Worm (Caenorhabditis elegans) whole organism, L4 larva: Measurements from ENCODE around the gene F21D5.9.

Experiments
- F49E8.2 ChIP-seq: sonication (generic microtip); optimal IDR thresholded peaks from 2 replicates; lab custom pipeline; 2016; ENCODE audit warnings: missing compliant biosample characterization, mild to moderate bottlenecking, missing genetic modification characterization, borderline replicate concordance
- R02D3.7 ChIP-seq: fragments of 150-350 bp; sonication (generic microtip); optimal IDR thresholded peaks from 3 replicates; lab custom pipeline; 2014; ENCODE audit warnings: missing biosample characterization, missing genetic modification characterization
- T20F7.1 ChIP-seq: fragments of 200-800 bp; sonication (Bioruptor generic); optimal IDR thresholded peaks from 2 replicates; lab custom pipeline; 2018; ENCODE audit warnings: mild to moderate bottlenecking, missing genetic modification characterization, missing compliant biosample characterization
- aha-1 ChIP-seq: fragments of 150-350 bp; peaks from one replicate; lab custom pipeline; 2014; ENCODE audit warnings: missing biosample characterization, missing genetic modification characterization
- aly-2 ChIP-seq: sonication (generic microtip); optimal IDR thresholded peaks from 2 replicates; lab custom pipeline; 2018; ENCODE audit warnings: missing biosample characterization, missing genetic modification characterization
- arid-1 ChIP-seq: fragments of 200-800 bp; sonication (Bioruptor generic); conservative IDR thresholded peaks from 2 replicates; pipeline ENCODE4 v1.3.6; 2022; ENCODE audit warnings: missing genetic modification reagents, missing genetic modification characterization, missing compliant biosample characterization
- ceh-28 ChIP-seq: fragments of 150-350 bp; optimal IDR thresholded peaks from 2 replicates; lab custom pipeline; 2014; ENCODE audit warnings: missing biosample characterization, missing genetic modification reagents, missing genetic modification characterization
- cey-2 ChIP-seq: sonication (generic microtip); optimal IDR thresholded peaks from 3 replicates; lab custom pipeline; 2017; ENCODE audit warnings: missing genetic modification characterization, mild to moderate bottlenecking, missing compliant biosample characterization, antibody characterized with exemption, borderline replicate concordance; ENCODE audit not compliant: insufficient read depth
- daf-12 ChIP-seq: fragments of 150-350 bp; optimal IDR thresholded peaks from 2 replicates; lab custom pipeline; 2014; ENCODE audit warnings: missing biosample characterization, missing genetic modification reagents, missing genetic modification characterization
- daf-16 ChIP-seq, 3 experiments: sonication (generic microtip); optimal IDR thresholded peaks; 2 replicates each; lab custom pipeline; 2016 to 2017; ENCODE audit warnings: missing genetic modification characterization in 3 of 3, missing genetic modification reagents in 3 of 3, mild to moderate bottlenecking in 2 of 3, missing compliant biosample characterization in 2 of 3, missing biosample characterization in 1 of 3, moderate library complexity in 1 of 3
- daf-8 ChIP-seq: fragments of 200-800 bp; sonication (Bioruptor generic); IDR thresholded peaks from 2 replicates; pipeline ENCODE4 v1.3.6; 2022; ENCODE audit warnings: missing genetic modification characterization, missing compliant biosample characterization
- dmd-6 ChIP-seq: fragments of 200-800 bp; sonication (Bioruptor generic); IDR thresholded peaks from 2 replicates; pipeline ENCODE4 v1.3.6; 2022; ENCODE audit warnings: missing genetic modification reagents, missing genetic modification characterization, missing compliant biosample characterization
- dmd-9 ChIP-seq: fragments of 200-800 bp; sonication (Bioruptor generic); IDR thresholded peaks from 2 replicates; pipeline ENCODE4 v1.3.6; 2022; ENCODE audit warnings: missing genetic modification reagents, missing genetic modification characterization, missing compliant biosample characterization
- duxl-1 ChIP-seq: sonication (generic microtip); optimal IDR thresholded peaks from 2 replicates; lab custom pipeline; 2016; ENCODE audit warnings: mild to moderate bottlenecking, missing genetic modification characterization, moderate library complexity, missing compliant biosample characterization; ENCODE audit not compliant: poor library complexity
- dve-1 ChIP-seq: sonication (generic microtip); optimal IDR thresholded peaks from 2 replicates; lab custom pipeline; 2017; ENCODE audit warnings: antibody characterized with exemption, mild to moderate bottlenecking, missing genetic modification characterization, missing compliant biosample characterization; ENCODE audit not compliant: insufficient read depth
- hif-1 ChIP-seq, 2 experiments: sonication (generic microtip); optimal IDR thresholded peaks; 2 replicates each; lab custom pipeline; 2016 to 2017; ENCODE audit warnings: missing compliant biosample characterization in 2 of 2, missing genetic modification characterization in 2 of 2, missing genetic modification reagents in 2 of 2, missing genotype in 2 of 2, mild to moderate bottlenecking in 1 of 2
- hlh-11 ChIP-seq: fragments of 200-800 bp; sonication (Bioruptor generic); optimal IDR thresholded peaks from 2 replicates; lab custom pipeline; 2018; ENCODE audit warnings: mild to moderate bottlenecking, missing genetic modification characterization, missing compliant biosample characterization
- hlh-30 ChIP-seq: sonication (generic microtip); optimal IDR thresholded peaks from 2 replicates; lab custom pipeline; 2017; ENCODE audit warnings: antibody characterized with exemption, mild to moderate bottlenecking, missing genetic modification characterization, missing compliant biosample characterization; ENCODE audit not compliant: insufficient read depth
- lin-15B ChIP-seq: fragments of 150-350 bp; sonication (generic microtip); optimal IDR thresholded peaks from 3 replicates; lab custom pipeline; 2014; ENCODE audit warnings: missing biosample characterization, missing genetic modification characterization
- lin-39 ChIP-seq: fragments of 150-350 bp; optimal IDR thresholded peaks from 2 replicates; lab custom pipeline; 2014; ENCODE audit warnings: missing biosample characterization, missing genetic modification reagents, missing genetic modification characterization
- lir-3 ChIP-seq: sonication (generic microtip); optimal IDR thresholded peaks from 2 replicates; lab custom pipeline; 2016; ENCODE audit warnings: mild to moderate bottlenecking, missing genetic modification characterization, missing compliant biosample characterization
- mdl-1 ChIP-seq, 2 experiments: fragments of 150-350 bp in 1 of 2; sonication (generic microtip) in 1 of 2; optimal IDR thresholded peaks; 2 replicates each; lab custom pipeline; 2014 to 2017; ENCODE audit warnings: missing biosample characterization in 2 of 2, missing genetic modification characterization in 2 of 2
- mxl-2 ChIP-seq: fragments of 200-800 bp; sonication (Bioruptor generic); conservative IDR thresholded peaks from 2 replicates; pipeline ENCODE4 v1.3.6; 2022; ENCODE audit warnings: missing genetic modification reagents, missing genetic modification characterization, missing compliant biosample characterization
- nhr-102 ChIP-seq: sonication (generic microtip); optimal IDR thresholded peaks from 2 replicates; lab custom pipeline; 2016; ENCODE audit warnings: mild to moderate bottlenecking, missing genetic modification characterization, moderate library complexity, missing compliant biosample characterization
- nhr-25 ChIP-seq: sonication (generic microtip); optimal IDR thresholded peaks from 2 replicates; lab custom pipeline; 2017; ENCODE audit warnings: missing genetic modification characterization, mild to moderate bottlenecking, missing compliant biosample characterization, antibody characterized with exemption, moderate library complexity, borderline replicate concordance; ENCODE audit not compliant: insufficient read depth
- nhr-28 ChIP-seq: fragments of 150-350 bp; optimal IDR thresholded peaks from 2 replicates; lab custom pipeline; 2014; ENCODE audit warnings: missing biosample characterization, missing genetic modification characterization
- nhr-76 ChIP-seq: fragments of 150-350 bp; optimal IDR thresholded peaks from 2 replicates; lab custom pipeline; 2014; ENCODE audit warnings: missing biosample characterization, missing genetic modification characterization
- php-3 ChIP-seq: fragments of 200-800 bp; sonication (Bioruptor generic); IDR thresholded peaks from 2 replicates; pipeline ENCODE4 v1.3.6; 2022; ENCODE audit warnings: missing genetic modification reagents, missing genetic modification characterization, missing compliant biosample characterization
- pqm-1 ChIP-seq: sonication (generic microtip); optimal IDR thresholded peaks from 2 replicates; lab custom pipeline; 2017; ENCODE audit warnings: missing biosample characterization, missing genetic modification characterization
- saeg-2 ChIP-seq: fragments of 200-800 bp; sonication (Bioruptor generic); IDR thresholded peaks from 2 replicates; pipeline ENCODE4 v1.3.6; 2022; ENCODE audit warnings: missing genetic modification reagents, missing genetic modification characterization, missing compliant biosample characterization
- snpc-1.2 ChIP-seq: fragments of 200-800 bp; sonication (Bioruptor generic); IDR thresholded peaks from 2 replicates; pipeline ENCODE4 v1.3.6; 2022; ENCODE audit warnings: missing genetic modification reagents, missing genetic modification characterization, missing compliant biosample characterization
- snpc-4 ChIP-seq: fragments of 150-350 bp; optimal IDR thresholded peaks from 2 replicates; lab custom pipeline; 2014; ENCODE audit warnings: missing biosample characterization, missing genetic modification characterization
- tra-1 ChIP-seq: fragments of 200-800 bp; sonication (Bioruptor generic); IDR thresholded peaks from 2 replicates; pipeline ENCODE4 v1.3.6; 2022; ENCODE audit warnings: missing genetic modification reagents, missing genetic modification characterization, missing compliant biosample characterization
- unc-39 ChIP-seq: sonication (generic microtip); optimal IDR thresholded peaks from 2 replicates; lab custom pipeline; 2017; ENCODE audit warnings: missing biosample characterization, missing genetic modification characterization
- vab-7 ChIP-seq: fragments of 200-800 bp; sonication (Bioruptor generic); IDR thresholded peaks from 2 replicates; pipeline ENCODE4 v1.3.6; 2022; ENCODE audit warnings: missing genetic modification reagents, missing genetic modification characterization, missing compliant biosample characterization
- zfp-2 ChIP-seq: sonication (generic microtip); optimal IDR thresholded peaks from 2 replicates; lab custom pipeline; 2016; ENCODE audit warnings: mild to moderate bottlenecking, missing genetic modification characterization, missing compliant biosample characterization
- zip-2 ChIP-seq: fragments of 150-350 bp; optimal IDR thresholded peaks from 2 replicates; lab custom pipeline; 2014; ENCODE audit warnings: missing biosample characterization, missing genetic modification characterization
- ztf-7 ChIP-seq: fragments of 150-350 bp; optimal IDR thresholded peaks from 2 replicates; lab custom pipeline; 2014; ENCODE audit warnings: missing biosample characterization, missing genetic modification characterization

Gene F21D5.9

DNA sequence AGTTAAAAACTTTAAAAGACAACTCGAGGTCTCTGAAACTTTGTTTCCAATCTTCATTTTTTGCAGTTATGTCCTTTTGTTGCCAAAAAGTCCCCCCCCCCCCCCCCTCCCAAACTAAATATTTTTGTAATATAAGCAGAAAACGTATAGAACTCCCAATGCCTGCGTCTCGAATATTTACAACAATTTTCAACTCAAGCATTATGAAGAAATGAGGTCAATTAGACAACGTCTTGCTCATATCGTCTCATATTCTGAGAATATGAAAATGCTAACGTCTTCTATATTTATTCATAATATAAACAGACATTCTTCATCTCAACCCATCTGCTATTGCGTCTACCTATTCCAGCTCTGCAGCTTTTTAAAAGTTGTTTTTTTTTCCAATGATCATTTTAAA lies 5.7 kb upstream of the F21D5.9 start, which contains the start of gene H23L24.1:
Gene H23L24.1, plus strand, starts transcription at position 301 of the 400 bp plus-strand sequence.
- no peak for TF ChIP-seq mxl-2 (GFP tag; lab: Robert Waterston, UW)
- TF ChIP-seq lin-15B (tag; lab: Kevin White, UChicago): no peak
- TF ChIP-seq duxl-1: no peak

DNA sequence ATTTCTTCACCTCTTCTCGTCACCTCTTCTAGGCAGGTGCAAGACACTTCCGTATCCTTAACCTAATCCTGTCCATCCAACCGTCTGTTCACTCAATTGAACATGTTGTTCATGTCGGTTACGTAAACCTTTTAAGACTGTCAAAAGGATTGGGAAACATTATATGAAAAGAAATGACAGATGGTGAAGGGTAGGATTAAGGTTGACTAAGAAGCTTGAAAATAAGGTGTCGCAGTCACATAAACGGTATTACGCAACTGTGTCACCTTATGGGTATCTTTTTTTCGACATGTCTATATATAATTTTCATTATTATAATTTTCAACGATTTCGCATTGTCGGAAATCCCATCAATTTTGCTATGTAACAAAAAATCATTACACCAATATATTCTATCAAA lies 1.0 kb upstream of the F21D5.9 start:
- no peak for TF ChIP-seq snpc-4 (tag; lab: Kevin White, UChicago)
- no peak for TF ChIP-seq mdl-1 (tag; optimal IDR thresholded peaks at IDR 0.05; lab: Kevin White, UChicago)
- no peak for TF ChIP-seq lin-39 (tag; lab: Kevin White, UChicago)
- TF ChIP-seq saeg-2 (GFP tag; lab: Robert Waterston, UW): no peak

DNA sequence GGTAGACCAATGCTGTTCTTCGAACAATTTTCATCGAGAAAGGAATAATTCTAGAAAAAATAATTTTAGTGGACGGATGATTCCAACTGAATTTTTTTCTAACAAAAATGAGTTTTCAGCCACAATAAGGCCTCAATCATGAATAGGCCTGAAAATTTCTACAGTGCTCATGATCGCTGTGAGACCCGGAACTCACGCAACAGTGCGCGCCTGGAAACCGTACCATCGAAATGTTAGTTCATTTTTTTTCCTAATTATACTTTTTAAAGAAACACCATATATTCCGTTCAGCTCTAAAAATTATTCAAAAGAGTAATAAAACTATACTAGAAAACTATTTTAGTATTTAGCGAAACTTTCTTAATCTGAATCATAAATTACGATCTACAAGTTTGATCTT lies 1.1 kb downstream of the F21D5.9 start:
- TF ChIP-seq dmd-9 (GFP tag; lab: Robert Waterston, UW): no peak
- no peak for TF ChIP-seq snpc-1.2 (GFP tag; lab: Robert Waterston, UW)
- TF ChIP-seq cey-2: no peak
- no peak for TF ChIP-seq ztf-7

DNA sequence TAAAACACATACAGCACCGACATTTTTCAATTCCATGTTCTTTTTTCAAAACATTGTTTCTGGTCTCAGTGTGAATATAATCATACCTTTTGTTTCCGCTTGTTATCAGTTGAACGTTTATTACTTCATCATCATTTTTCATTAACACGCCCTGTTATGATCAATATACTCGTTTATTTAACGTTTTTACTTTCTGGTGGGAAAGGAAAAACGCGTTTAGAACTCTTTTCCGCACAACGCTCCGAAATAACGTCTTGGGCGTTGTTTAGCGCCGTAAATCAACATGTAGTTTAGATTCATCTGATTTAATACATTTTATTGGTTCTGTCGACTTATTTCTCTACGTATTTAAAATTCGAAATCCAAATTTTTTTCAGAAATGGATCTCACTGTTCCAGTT lies 1.5 kb downstream of the F21D5.9 start, which contains the start of gene pgm-3:
Gene pgm-3, plus strand, starts transcription at position 378 of the 400 bp plus-strand sequence.
- TF ChIP-seq unc-39 (tag; lab: Kevin White, UChicago) (no peak), nhr-28 (peak; percentile 64), vab-7 (GFP tag; lab: Robert Waterston, UW) (no peak), pqm-1 (peak; percentile 63), R02D3.7 (tag; lab: Kevin White, UChicago) (peak; percentile 15), lir-3 (tag; lab: Kevin White, UChicago) (no peak), zfp-2 (no peak), nhr-25 (tag; lab: Kevin White, UChicago) (no peak), daf-16 (GFP tag; optimal IDR thresholded peaks at IDR 0.05; lab: Kevin White, UChicago) (no peak), daf-16 (tag; optimal IDR thresholded peaks at IDR 0.05; lab: Kevin White, UChicago) (peak; percentile 77), dve-1 (tag; lab: Kevin White, UChicago) (no peak), aly-2 (no peak), arid-1 (GFP tag; lab: Robert Waterston, UW) (no peak), hlh-11 (tag; lab: Kevin White, UChicago) (peak; percentile 22), daf-12 (tag; lab: Kevin White, UChicago) (no peak), T20F7.1 (GFP tag; lab: Kevin White, UChicago) (peak; percentile 84), nhr-76 (tag; lab: Kevin White, UChicago) (no peak)

DNA sequence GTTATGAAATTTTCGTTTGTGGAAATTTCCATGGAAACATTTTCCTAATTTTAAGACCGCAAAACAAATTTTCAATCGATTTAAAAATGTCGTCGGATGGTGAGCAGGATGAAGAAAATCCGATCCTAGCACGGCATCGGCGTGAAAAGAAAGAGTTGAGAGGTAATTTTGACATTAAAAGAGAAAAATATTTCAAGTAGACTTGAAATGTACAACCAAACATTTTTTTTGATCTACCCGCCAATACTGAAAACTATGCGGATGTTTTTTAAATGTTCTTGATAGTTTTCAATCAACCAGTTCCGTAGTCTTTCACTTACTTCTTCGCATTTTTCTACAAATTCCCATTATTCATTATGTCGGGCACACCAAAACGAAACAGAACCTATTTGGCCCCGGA lies 4.3 kb downstream of the F21D5.9 start, which contains the start of gene otub-3:
Gene otub-3, plus strand, starts transcription at position 56 of the 400 bp plus-strand sequence.
- TF ChIP-seq ceh-28 (tag; lab: Kevin White, UChicago) (no peak), F49E8.2 (peak; percentile 15)

DNA sequence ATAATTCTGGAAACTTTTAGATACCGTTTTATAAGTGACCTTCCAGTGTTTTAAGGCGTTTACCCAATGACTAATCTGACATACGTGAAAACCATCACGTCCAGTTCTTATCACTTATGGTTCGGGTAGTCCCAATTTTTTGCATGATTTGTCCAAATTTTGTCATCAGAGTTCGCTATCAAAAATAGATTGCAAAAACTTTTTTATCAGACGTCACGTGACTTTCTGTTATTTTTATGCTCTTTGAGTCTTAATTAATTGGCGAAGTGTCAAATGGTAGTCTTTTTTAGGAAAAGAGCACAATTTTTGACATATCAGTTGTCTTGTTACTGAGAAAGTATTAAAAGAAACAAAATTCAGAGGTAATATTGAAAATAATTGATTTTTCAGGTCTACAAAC lies 5.8 kb downstream of the F21D5.9 start:
- no peak for TF ChIP-seq zip-2 (tag; lab: Kevin White, UChicago)
- TF ChIP-seq pqm-1: peak; percentile 71
- peak; percentile 60 for TF ChIP-seq hlh-11 (tag; lab: Kevin White, UChicago)
- peak; percentile 33 for TF ChIP-seq aha-1 (tag; lab: Kevin White, UChicago)
- peak; percentile 53 for TF ChIP-seq dve-1 (tag; lab: Kevin White, UChicago)
- peak; percentile 40 for TF ChIP-seq nhr-28
- TF ChIP-seq lin-15B (tag; lab: Kevin White, UChicago): no peak
- peak; percentile 83 for TF ChIP-seq dmd-6
- peak; percentile 22; the same call in 1 of the 2 replicates for TF ChIP-seq php-3 (GFP tag; lab: Robert Waterston, UW)
- peak in 1 of 2 experiments; percentile 21 for TF ChIP-seq hif-1 (tag; optimal IDR thresholded peaks at IDR 0.05; lab: Kevin White, UChicago)
- peak; percentile 6 for TF ChIP-seq nhr-102 (tag; lab: Kevin White, UChicago)
- TF ChIP-seq daf-16 (GFP tag; optimal IDR thresholded peaks at IDR 0.05; lab: Kevin White, UChicago): no peak
- peak; percentile 63 for TF ChIP-seq daf-16 (tag; optimal IDR thresholded peaks at IDR 0.05; lab: Kevin White, UChicago)
- peak; percentile 20 for TF ChIP-seq hlh-30 (tag; lab: Kevin White, UChicago)
- TF ChIP-seq tra-1 (GFP tag; lab: Robert Waterston, UW): peak; percentile 53; the same call in 1 of the 2 replicates
- no peak for TF ChIP-seq daf-8 (GFP tag; lab: Robert Waterston, UW)
